Worm (Caenorhabditis elegans): Measurements from ENCODE around the gene F43G6.16.

F43G6.16 gene

ce11 chrII:11749490-11750172, 32.8 kb downstream of the F43G6.16 start (continued):
- TF ChIP-seq ceh-28 (tag; optimal IDR thresholded peaks at IDR 0.05), result peak; percentile 84
- peak; percentile 84 for TF ChIP-seq pha-4 (tag; optimal IDR thresholded peaks at IDR 0.05)
- TF ChIP-seq mml-1 (tag; optimal IDR thresholded peaks at IDR 0.05), result no peak
- TF ChIP-seq elt-3 (tag; optimal IDR thresholded peaks at IDR 0.05), result no peak

ce11 chrII:11748494-11748893, 33.9 kb downstream of the F43G6.16 start, which contains the start of the genes F44E5.17 and gpb-1:
F44E5.17 (minus strand) TSS chrII:11748594.
gpb-1 (minus strand) TSS chrII:11748611.
- TF ChIP-seq skn-1 (tag; optimal IDR thresholded peaks at IDR 0.05), result no peak
- peak; percentile 29 for TF ChIP-seq ceh-28 (tag; optimal IDR thresholded peaks at IDR 0.05)
- no peak for TF ChIP-seq fkh-10 (GFP tag; optimal IDR thresholded peaks at IDR 0.05)

- TF ChIP-seq lsy-12 (tag; optimal IDR thresholded peaks at IDR 0.05) (no peak), fos-1 (tag; optimal IDR thresholded peaks at IDR 0.05) (no peak), nfya-1 (tag; optimal IDR thresholded peaks at IDR 0.05; ENCODE audit: insufficient read depth) (peak; percentile 1), nhr-11 (tag; optimal IDR thresholded peaks at IDR 0.05) (no peak), mml-1 (tag; optimal IDR thresholded peaks at IDR 0.05) (no peak), lin-39 (tag; optimal IDR thresholded peaks at IDR 0.05) (no peak), pha-4 (tag; optimal IDR thresholded peaks at IDR 0.05) (peak; percentile 26), lin-15B (tag; optimal IDR thresholded peaks at IDR 0.05) (no peak), nhr-28 (tag; optimal IDR thresholded peaks at IDR 0.05) (no peak), nhr-237 (tag; optimal IDR thresholded peaks at IDR 0.05) (no peak)
Measured at ce11 chrII:11747889-11748288, 34.5 kb downstream of the F43G6.16 start.

DNA sequence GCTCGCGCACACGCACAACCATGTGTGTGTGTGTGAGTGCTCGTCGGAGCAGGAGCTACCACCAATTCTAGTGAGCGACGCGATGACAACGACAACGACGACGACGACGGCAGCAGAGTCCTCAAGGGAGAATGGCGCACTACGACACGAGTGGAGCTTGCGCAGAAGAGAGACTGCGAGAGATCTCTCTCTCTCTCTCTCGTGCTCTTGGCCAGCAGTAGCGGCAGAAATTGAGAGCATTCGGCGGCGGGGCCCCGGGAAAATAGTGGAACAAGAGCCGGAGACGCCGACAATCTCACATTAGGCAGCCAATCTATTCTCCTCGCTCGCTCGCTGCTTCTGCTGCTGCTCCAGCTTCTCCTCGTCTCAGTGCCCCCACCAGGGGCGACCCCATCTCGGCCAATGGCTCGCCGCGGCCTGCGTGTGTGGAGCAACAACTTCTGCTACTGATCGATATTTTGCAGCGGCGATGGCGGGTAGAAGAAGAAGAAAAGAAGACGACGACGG, 35.6 kb downstream of the F43G6.16 start:
- TF ChIP-seq ama-1 (optimal IDR thresholded peaks at IDR 0.05) (peak; percentile 69), pqm-1 (tag; optimal IDR thresholded peaks at IDR 0.05) (no peak), lsy-12 (tag; optimal IDR thresholded peaks at IDR 0.05) (peak; percentile 59), ceh-16 (tag; optimal IDR thresholded peaks at IDR 0.05) (no peak), egl-5 (tag; optimal IDR thresholded peaks at IDR 0.05) (peak; percentile 50), elt-1 (tag; optimal IDR thresholded peaks at IDR 0.05) (peak; percentile 4), daf-12 (tag; optimal IDR thresholded peaks at IDR 0.05) (no peak), nhr-43 (tag; optimal IDR thresholded peaks at IDR 0.05; ENCODE audit: poor library complexity, severe bottlenecking) (no peak), nfya-1 (tag; optimal IDR thresholded peaks at IDR 0.05; ENCODE audit: insufficient read depth) (peak; percentile 90), tbx-2 (tag; optimal IDR thresholded peaks at IDR 0.05) (peak; percentile 47), ZK546.5 (tag; optimal IDR thresholded peaks at IDR 0.05) (no peak), elt-3 (tag; optimal IDR thresholded peaks at IDR 0.05) (no peak), hmg-11 (tag; optimal IDR thresholded peaks at IDR 0.05) (peak; percentile 70), elt-2 (tag; optimal IDR thresholded peaks at IDR 0.05) (no peak), mdl-1 (tag; optimal IDR thresholded peaks at IDR 0.05) (peak; percentile 15), snpc-4 (tag; optimal IDR thresholded peaks at IDR 0.05) (peak; percentile 8), nhr-11 (tag; optimal IDR thresholded peaks at IDR 0.05) (no peak), ztf-11 (tag; optimal IDR thresholded peaks at IDR 0.05) (no peak), fos-1 (tag; optimal IDR thresholded peaks at IDR 0.05) (no peak), aly-2 (tag; optimal IDR thresholded peaks at IDR 0.05) (no peak), lin-39 (tag; optimal IDR thresholded peaks at IDR 0.05) (peak; percentile 92), zag-1 (tag; optimal IDR thresholded peaks at IDR 0.05) (peak; percentile 22), unc-39 (tag; optimal IDR thresholded peaks at IDR 0.05) (no peak), nhr-25 (tag; optimal IDR thresholded peaks at IDR 0.05) (no peak), ztf-4 (tag; optimal IDR thresholded peaks at IDR 0.05) (no peak), fkh-2 (tag; optimal IDR thresholded peaks at IDR 0.05) (no peak), nhr-67 (tag; optimal IDR thresholded peaks at IDR 0.05) (no peak), unc-62 (GFP tag; optimal IDR thresholded peaks at IDR 0.05) (no peak), nhr-28 (tag; optimal IDR thresholded peaks at IDR 0.05) (no peak), pha-4 (tag; optimal IDR thresholded peaks at IDR 0.05) (no peak), nhr-23 (tag; optimal IDR thresholded peaks at IDR 0.05) (no peak), nhr-76 (tag; optimal IDR thresholded peaks at IDR 0.05) (no peak), ceh-9 (tag; optimal IDR thresholded peaks at IDR 0.05) (no peak), nhr-237 (tag; optimal IDR thresholded peaks at IDR 0.05) (no peak), nhr-12 (tag; optimal IDR thresholded peaks at IDR 0.05) (no peak), R02D3.7 (tag; optimal IDR thresholded peaks at IDR 0.05) (no peak), egl-27 (tag; optimal IDR thresholded peaks at IDR 0.05) (peak; percentile 70), mml-1 (tag; optimal IDR thresholded peaks at IDR 0.05) (no peak), ceh-82 (tag; optimal IDR thresholded peaks at IDR 0.05) (peak; percentile 53), ceh-28 (tag; optimal IDR thresholded peaks at IDR 0.05) (peak; percentile 32), nhr-77 (tag; optimal IDR thresholded peaks at IDR 0.05) (no peak), fkh-10 (GFP tag; optimal IDR thresholded peaks at IDR 0.05) (peak; percentile 30), skn-1 (tag; optimal IDR thresholded peaks at IDR 0.05) (peak; percentile 9), eor-1 (tag; optimal IDR thresholded peaks at IDR 0.05) (no peak)

Data from whole organism, L3 larva.